Fruit fly (Drosophila melanogaster): ENCODE data around the gene CG6324.

- TF ChIP-seq CG8478 (optimal IDR thresholded peaks at IDR 0.05) = peak; percentile 81
- no peak for TF ChIP-seq GATAe (GFP tag; conservative IDR thresholded peaks at IDR 0.05)
- TF ChIP-seq CG6854 (GFP tag; optimal IDR thresholded peaks at IDR 0.05) = no peak
Observed at dm6 chrX:15449490-15450326, 26.2 kb upstream of the CG6324 start, which contains the start of the genes Scamp and Ahcy.
